Fruit fly (Drosophila melanogaster): ENCODE results near the gene Stip1.

The Stip1 gene

DNA sequence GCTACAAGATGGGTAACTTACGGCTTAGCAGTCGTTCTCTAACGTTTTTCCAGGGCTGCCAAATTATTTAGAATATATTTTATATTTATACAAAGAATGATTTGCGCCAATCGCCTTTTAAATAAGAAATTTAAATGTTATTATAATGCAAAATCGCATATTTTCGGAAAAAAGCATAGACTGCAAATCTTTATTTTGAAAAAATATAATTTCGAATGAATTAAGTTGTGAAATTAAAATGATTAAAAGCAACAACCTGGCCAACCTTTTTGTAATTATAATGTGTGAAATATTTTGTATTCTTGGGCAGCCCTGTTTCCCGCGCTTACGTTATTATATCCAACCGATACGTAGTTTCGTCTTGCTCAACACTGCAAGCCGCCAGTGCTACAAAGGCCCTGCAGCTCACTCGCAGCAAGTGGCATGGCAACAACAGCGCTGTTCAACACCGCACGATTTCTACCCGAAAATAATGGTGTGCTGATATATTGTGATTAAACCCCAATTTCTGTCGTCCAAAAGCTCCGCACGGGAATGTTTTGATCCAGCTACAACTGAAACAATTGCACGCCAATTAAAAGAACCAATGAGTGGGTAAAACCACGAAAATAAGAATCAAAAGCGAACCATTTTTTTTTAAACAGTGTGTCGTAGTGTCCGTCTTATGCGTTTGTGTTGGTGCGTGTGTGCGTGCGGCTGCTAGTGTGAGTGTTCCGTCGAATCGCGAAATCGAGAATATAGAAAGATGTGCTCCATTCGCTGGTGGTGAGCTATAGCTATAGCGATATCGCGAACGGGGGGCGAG is 2.8 kb downstream of the Stip1 start, which contains the start of gene Pi3K21B:
TSS of gene Pi3K21B (plus strand) at position 401 of the 805 bp plus-strand sequence.
- TF ChIP-seq CG8478 (optimal IDR thresholded peaks at IDR 0.05): no peak
- TF ChIP-seq psq (optimal IDR thresholded peaks at IDR 0.05): no peak
- TF ChIP-seq usp (GFP tag; optimal IDR thresholded peaks at IDR 0.05): no peak
- TF ChIP-seq EcR (GFP tag; optimal IDR thresholded peaks at IDR 0.05): no peak
- TF ChIP-seq pan (optimal IDR thresholded peaks at IDR 0.05): no peak
- TF ChIP-seq Dll (optimal IDR thresholded peaks at IDR 0.05): no peak

DNA sequence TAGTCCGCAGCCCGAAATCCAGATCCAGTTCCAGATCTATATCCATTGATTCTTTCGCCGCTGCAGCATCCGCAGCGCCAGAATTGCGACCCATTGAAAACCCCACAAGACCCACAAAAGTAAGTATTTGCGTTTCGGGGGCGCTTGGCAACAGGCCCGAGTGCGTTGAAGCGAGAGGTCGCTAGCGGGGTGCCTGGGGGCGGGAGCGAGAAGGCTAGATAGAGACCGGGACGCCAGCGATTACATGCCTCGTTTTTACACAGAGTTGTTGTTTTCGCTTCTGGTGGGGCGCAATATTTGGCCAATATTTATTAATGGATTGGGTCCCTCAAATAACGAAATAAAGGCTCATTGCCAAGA is 3.3 kb downstream of the Stip1 start:
- TF ChIP-seq psq (optimal IDR thresholded peaks at IDR 0.05) (no peak), pan (optimal IDR thresholded peaks at IDR 0.05) (no peak), usp (GFP tag; optimal IDR thresholded peaks at IDR 0.05) (no peak), EcR (GFP tag; optimal IDR thresholded peaks at IDR 0.05) (no peak), CG8478 (optimal IDR thresholded peaks at IDR 0.05) (no peak), Dll (optimal IDR thresholded peaks at IDR 0.05) (no peak)

DNA sequence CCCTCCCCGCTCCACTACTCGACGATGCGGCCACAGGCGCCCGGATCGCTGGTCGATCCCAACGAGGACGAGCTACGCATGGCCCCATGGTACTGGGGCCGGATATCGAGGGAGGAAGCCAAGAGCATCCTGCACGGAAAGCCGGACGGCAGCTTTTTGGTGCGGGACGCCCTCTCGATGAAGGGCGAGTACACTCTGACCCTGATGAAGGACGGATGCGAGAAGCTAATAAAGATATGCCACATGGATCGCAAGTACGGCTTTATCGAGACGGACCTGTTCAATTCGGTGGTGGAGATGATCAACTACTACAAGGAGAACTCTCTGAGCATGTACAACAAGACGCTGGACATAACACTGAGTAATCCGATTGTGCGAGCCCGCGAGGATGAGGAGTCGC is 4.1 kb downstream of the Stip1 start:
- TF ChIP-seq psq (optimal IDR thresholded peaks at IDR 0.05) (no peak), CG8478 (optimal IDR thresholded peaks at IDR 0.05) (no peak), pan (optimal IDR thresholded peaks at IDR 0.05) (no peak), EcR (GFP tag; optimal IDR thresholded peaks at IDR 0.05) (no peak), Dll (optimal IDR thresholded peaks at IDR 0.05) (no peak), usp (GFP tag; optimal IDR thresholded peaks at IDR 0.05) (no peak)

DNA sequence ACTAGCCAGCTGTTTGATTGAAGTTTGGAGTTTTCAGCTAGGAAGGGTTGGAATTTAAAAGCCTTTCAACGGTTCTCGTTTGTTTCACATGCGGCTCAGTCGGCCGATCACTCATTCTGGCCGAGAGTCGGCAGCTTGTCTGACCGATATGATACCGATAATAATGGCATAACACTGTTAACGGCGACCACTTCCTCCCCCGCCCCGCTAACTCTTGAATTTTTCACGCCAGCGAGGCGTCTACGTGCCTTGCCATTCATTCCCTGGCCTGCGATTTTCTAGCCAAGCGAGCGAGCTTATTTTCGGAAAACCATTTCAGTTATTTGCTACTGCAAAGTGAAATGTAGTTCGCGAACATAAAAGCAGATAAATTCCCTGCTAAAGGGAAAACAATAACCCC is 5.1 kb downstream of the Stip1 start:
- TF ChIP-seq CG8478 (optimal IDR thresholded peaks at IDR 0.05): no peak
- no peak for TF ChIP-seq EcR (GFP tag; optimal IDR thresholded peaks at IDR 0.05)
- no peak for TF ChIP-seq psq (optimal IDR thresholded peaks at IDR 0.05)
- no peak for TF ChIP-seq Dll (optimal IDR thresholded peaks at IDR 0.05)
- no peak for TF ChIP-seq usp (GFP tag; optimal IDR thresholded peaks at IDR 0.05)

DNA sequence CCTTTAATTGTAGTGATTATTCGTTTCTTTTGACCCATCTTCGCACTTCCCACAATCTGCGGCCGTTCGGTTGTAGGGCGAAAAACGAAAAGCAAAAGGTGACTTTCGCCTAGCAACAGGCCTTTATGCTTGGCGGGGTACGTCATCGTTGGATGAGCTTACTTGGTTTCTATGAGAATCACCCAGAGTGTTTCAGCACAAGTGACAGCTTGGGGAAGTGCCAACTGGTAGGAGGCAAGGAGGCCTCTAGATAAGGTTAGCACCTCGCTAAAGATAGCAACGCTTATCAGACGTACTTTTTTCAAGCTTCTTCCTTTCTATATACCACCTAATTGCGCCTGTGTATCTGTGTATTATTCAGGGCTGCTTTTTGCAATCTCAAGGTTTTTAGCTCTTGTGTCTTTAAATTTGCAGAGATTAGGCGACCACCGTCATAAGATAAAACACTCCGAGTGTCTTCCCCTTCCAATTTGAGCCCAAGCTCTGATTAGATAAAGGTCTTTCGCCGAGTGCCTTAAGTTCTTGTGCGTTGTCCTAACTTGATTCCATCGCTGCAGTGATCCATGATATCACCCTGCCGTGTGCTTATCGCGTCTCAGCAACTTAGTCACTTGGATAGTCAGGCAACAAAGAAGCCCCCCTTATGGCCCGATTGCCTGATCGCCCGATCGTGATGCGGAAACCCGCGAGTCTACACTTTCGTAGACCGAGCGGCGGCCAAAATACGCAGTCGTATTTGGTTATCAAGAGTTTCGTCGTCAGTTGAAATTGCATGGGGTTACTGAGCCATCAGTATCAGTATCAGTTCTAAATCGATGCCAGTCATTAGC is 6.2 kb downstream of the Stip1 start:
- no peak for TF ChIP-seq usp (GFP tag; optimal IDR thresholded peaks at IDR 0.05)
- TF ChIP-seq psq (optimal IDR thresholded peaks at IDR 0.05): no peak
- TF ChIP-seq Dll (optimal IDR thresholded peaks at IDR 0.05): no peak
- TF ChIP-seq pan (optimal IDR thresholded peaks at IDR 0.05): no peak
- TF ChIP-seq EcR (GFP tag; optimal IDR thresholded peaks at IDR 0.05): no peak
- TF ChIP-seq CG8478 (optimal IDR thresholded peaks at IDR 0.05): no peak

DNA sequence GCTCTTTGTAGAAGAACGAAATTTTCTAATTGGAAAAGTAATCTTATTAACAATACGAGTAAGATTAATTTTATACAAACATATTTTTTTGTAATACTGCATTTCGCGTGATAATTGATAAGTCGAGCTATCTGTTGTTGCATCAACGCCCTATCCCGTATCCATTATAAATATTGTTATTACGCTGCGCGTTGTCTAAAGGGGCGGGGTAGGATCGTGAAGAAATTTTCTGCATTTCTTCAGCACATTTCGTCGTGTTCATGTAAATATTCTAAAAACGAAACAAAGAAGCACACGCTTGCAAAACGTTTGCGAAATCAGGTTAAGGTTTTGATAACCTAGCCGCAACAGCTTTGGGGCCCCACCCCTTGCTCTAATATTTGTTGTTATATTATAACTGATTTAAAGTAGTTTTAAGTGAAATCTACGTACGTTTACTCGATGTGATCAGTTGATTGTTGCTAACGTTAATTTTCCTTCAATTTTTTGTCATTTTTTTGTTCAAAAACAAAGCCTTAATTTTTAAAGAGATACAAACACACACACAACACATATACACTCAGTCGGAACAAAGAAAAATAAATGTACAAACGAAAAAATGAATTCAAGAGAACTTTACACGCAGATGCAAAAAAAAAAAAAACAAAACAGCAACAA is 8.5 kb downstream of the Stip1 start:
- TF ChIP-seq CG8478 (optimal IDR thresholded peaks at IDR 0.05) (no peak), EcR (GFP tag; optimal IDR thresholded peaks at IDR 0.05) (no peak)

DNA sequence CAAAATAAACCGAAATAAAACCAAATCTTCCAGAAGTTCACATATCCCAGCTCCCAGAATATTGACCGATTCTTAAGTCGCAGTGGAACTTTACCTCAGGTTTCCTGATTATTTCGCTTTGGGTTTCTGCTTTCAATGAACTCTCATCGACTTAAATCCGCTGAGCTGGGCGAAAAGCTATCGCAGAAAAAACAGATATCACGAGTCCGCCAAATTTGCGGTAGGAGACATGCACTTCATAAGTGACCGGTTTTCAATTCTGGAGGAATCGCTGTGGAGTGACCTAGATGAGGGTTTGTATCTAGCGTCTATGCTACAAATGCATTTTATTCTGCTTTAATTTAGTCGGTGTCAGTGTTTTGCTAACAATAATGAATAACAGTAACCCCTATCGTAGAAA is 10.3 kb downstream of the Stip1 start:
- TF ChIP-seq CG8478 (optimal IDR thresholded peaks at IDR 0.05): no peak
- TF ChIP-seq EcR (GFP tag; optimal IDR thresholded peaks at IDR 0.05): no peak
- TF ChIP-seq Dll (optimal IDR thresholded peaks at IDR 0.05): no peak
- no peak for TF ChIP-seq usp (GFP tag; optimal IDR thresholded peaks at IDR 0.05)
- no peak for TF ChIP-seq psq (optimal IDR thresholded peaks at IDR 0.05)
- TF ChIP-seq pan (optimal IDR thresholded peaks at IDR 0.05): no peak

DNA sequence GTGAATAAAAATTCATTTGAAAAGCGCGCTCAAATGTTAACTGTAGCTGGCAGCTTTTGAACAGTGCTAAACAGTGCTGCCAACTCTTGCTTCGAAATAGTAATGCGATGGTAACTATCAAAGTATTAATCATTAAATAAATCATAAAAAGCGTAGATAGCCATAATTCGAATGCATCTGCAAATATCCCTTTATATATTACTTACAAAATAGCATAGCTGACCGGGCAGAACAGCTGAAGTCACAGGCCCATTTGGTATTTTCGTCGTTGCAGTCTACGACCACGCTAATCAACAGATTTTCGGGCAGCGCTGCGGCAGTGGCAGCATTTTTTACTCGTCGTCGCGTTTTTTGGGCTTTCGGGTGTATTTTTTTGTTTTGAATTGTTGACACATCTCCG is 10.7 kb downstream of the Stip1 start, which contains the start of gene Plc21C:
TSS of gene Plc21C (plus strand) at position 290 of the 400 bp plus-strand sequence.
- TF ChIP-seq Dll (optimal IDR thresholded peaks at IDR 0.05): no peak
- TF ChIP-seq pan (optimal IDR thresholded peaks at IDR 0.05): no peak
- no peak for TF ChIP-seq EcR (GFP tag; optimal IDR thresholded peaks at IDR 0.05)
- TF ChIP-seq psq (optimal IDR thresholded peaks at IDR 0.05): no peak
- no peak for TF ChIP-seq CG8478 (optimal IDR thresholded peaks at IDR 0.05)
- TF ChIP-seq usp (GFP tag; optimal IDR thresholded peaks at IDR 0.05): no peak

DNA sequence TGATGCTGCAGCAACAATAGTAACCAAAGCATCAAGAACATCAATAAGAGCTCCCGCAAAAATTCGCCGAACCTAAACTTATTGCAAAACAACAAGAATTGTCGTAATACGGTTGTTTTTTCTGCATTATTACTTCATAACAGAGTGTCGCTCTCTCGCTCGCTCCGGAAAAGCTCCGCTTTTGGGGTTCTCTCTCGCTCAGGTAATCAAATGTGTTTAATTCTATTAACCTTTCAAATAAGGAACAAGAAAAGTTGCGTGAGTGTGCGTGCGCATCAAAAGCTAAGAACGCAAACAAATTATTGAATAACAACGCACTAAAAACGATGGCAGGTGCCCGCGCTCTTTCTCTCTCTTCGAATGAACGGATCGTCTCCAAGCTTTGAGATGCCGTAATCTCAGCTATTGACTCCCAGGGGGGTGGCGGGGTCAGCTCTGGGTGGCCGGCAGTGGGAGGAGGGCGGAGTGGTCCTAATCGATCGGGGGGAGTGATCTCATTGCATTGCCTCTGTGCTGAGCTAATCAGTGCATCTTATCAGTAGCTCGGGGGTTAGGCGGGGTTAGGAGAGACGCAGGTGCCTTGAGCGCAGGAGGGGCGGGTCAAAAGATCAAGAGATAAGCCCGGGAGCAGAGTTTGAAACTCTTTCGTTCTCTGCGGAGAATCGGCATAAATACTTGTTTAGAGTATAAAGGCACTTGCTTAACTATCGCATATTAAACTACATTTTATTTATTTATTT is 11.4 kb downstream of the Stip1 start:
- TF ChIP-seq pan (optimal IDR thresholded peaks at IDR 0.05) (no peak), EcR (GFP tag; optimal IDR thresholded peaks at IDR 0.05) (no peak), Dll (optimal IDR thresholded peaks at IDR 0.05) (no peak), CG8478 (optimal IDR thresholded peaks at IDR 0.05) (no peak), psq (optimal IDR thresholded peaks at IDR 0.05) (no peak), usp (GFP tag; optimal IDR thresholded peaks at IDR 0.05) (no peak)

DNA sequence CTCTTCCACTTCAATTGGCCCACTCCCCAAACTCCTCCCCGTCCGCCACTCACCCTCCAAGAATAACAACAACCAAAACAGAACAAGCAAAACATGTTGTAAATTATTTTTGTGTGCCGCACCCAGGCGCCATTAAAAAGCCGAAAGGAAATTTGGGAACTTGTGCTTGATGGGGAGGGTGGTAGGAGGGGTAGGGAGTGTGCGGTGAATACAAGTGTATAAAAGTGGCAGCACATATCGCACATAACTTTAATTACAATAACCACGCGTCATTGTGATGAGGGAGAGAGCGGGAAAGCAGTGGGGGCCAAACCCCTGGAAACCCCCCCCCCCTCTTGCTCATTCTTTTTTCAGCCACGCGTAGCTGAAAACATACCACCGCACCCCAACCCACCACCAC is 12.2 kb downstream of the Stip1 start:
- TF ChIP-seq usp (GFP tag; optimal IDR thresholded peaks at IDR 0.05) (no peak), CG8478 (optimal IDR thresholded peaks at IDR 0.05) (no peak), pan (optimal IDR thresholded peaks at IDR 0.05) (no peak), psq (optimal IDR thresholded peaks at IDR 0.05) (no peak), EcR (GFP tag; optimal IDR thresholded peaks at IDR 0.05) (no peak), Dll (optimal IDR thresholded peaks at IDR 0.05) (no peak)

DNA sequence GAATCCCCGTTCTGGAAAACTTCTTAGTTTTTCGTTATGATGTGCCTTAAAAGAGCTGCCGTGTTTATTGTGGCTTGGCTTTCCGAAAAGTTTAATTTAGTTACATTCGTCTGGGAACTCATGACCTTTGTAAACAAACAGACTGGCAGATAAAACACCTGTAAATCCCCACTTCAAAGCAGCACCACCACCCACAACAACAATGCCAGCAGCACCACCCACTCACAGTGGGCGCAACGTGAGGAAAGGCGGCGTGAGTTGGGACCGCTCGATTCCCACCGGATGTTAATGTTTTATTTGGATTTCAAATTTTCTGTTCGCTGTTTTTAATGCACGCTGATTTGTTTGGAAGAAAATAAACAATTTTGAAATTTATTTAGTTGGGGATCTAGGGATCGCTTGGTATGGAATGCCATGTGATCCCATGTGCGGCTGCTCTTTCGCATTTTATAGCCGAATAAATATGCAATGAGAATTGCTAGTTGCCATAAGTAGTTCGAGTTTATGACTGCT is 13.3 kb downstream of the Stip1 start:
- TF ChIP-seq EcR (GFP tag; optimal IDR thresholded peaks at IDR 0.05): no peak
- TF ChIP-seq pan (optimal IDR thresholded peaks at IDR 0.05): no peak
- TF ChIP-seq Dll (optimal IDR thresholded peaks at IDR 0.05): no peak
- TF ChIP-seq psq (optimal IDR thresholded peaks at IDR 0.05): no peak
- TF ChIP-seq CG8478 (optimal IDR thresholded peaks at IDR 0.05): no peak
- TF ChIP-seq usp (GFP tag; optimal IDR thresholded peaks at IDR 0.05): no peak

All from whole organism.